Worm (Caenorhabditis elegans) whole organism, L3 larva: Measurements from ENCODE around the gene K01D12.5.

Source experiments
- egl-27 ChIP-seq: sonication (generic microtip); optimal IDR thresholded peaks from 4 replicates; lab custom pipeline; 2017; ENCODE audit warnings: missing biosample characterization, missing genetic modification reagents, missing genetic modification characterization
- fos-1 ChIP-seq: fragments of 150-350 bp; optimal IDR thresholded peaks from 2 replicates; lab custom pipeline; 2014; ENCODE audit warnings: missing biosample characterization, missing genetic modification characterization

DNA sequence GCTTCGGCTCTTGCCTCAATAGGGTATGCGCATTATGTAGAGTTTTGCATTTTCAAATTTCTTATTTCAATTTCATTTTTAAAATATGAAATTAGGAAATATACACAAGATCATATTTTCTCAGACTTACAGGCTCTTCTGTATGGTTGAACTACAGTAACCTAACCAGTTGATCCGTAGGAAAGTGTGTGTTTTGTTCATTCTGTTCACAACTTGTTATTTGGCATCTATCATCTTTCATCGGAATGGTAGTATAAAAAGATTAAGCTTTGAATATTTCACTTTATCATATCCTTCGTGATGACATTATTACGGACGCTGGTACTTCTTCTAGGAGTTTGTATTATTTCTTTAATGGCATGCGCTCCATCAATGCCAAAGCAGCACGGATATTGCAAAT, 8.3 kb downstream of the K01D12.5 start, which contains the start of gene K01D12.10:
- TF ChIP-seq fos-1 (tag; lab: Kevin White, UChicago): no peak
- no peak for TF ChIP-seq egl-27 (tag; lab: Kevin White, UChicago)
